Worm (Caenorhabditis elegans) whole organism, L4 larva: ENCODE results near the gene pph-6.

Experiments used
- dmd-9 ChIP-seq: fragments of 200-800 bp; sonication (Bioruptor generic); IDR thresholded peaks from 2 replicates; pipeline ENCODE4 v1.3.6; 2022; ENCODE audit warnings: missing genetic modification reagents, missing genetic modification characterization, missing compliant biosample characterization
- mep-1 ChIP-seq: fragments of 150-350 bp; sonication (generic microtip); optimal IDR thresholded peaks from 3 replicates; lab custom pipeline; 2014; ENCODE audit warnings: missing biosample characterization, missing genetic modification characterization
- saeg-2 ChIP-seq: fragments of 200-800 bp; sonication (Bioruptor generic); IDR thresholded peaks from 2 replicates; pipeline ENCODE4 v1.3.6; 2022; ENCODE audit warnings: missing genetic modification reagents, missing genetic modification characterization, missing compliant biosample characterization

- TF ChIP-seq mep-1 (tag; lab: Kevin White, UChicago) (no peak), dmd-9 (GFP tag; lab: Robert Waterston, UW) (no peak), saeg-2 (GFP tag; lab: Robert Waterston, UW) (no peak)
Observed at ce11 chrIII:3437139-3437538, 24.4 kb upstream of the pph-6 start.
